Worm (Caenorhabditis elegans) whole organism, L2 larva: ENCODE measurements around the gene Y41C4A.12.

ENCODE experiments used
- egl-27 ChIP-seq: sonication (generic microtip); optimal IDR thresholded peaks from 3 replicates; lab custom pipeline; 2017; ENCODE audit warnings: missing biosample characterization, missing genetic modification reagents, missing genetic modification characterization
- nhr-10 ChIP-seq: sonication (generic microtip); optimal IDR thresholded peaks from 2 replicates; lab custom pipeline; 2017; ENCODE audit warnings: missing biosample characterization, missing genetic modification characterization
- nhr-21 ChIP-seq: fragments of 150-350 bp; optimal IDR thresholded peaks from 2 replicates; lab custom pipeline; 2014; ENCODE audit warnings: missing biosample characterization, missing genetic modification characterization
- nhr-25 ChIP-seq: fragments of 150-350 bp; sonication (generic microtip); optimal IDR thresholded peaks from 3 replicates; lab custom pipeline; 2014; ENCODE audit warnings: missing biosample characterization, missing genetic modification characterization
- snpc-4 ChIP-seq: fragments of 150-350 bp; optimal IDR thresholded peaks from 2 replicates; lab custom pipeline; 2014; ENCODE audit warnings: missing biosample characterization, missing genetic modification characterization
- ztf-4 ChIP-seq: fragments of 150-350 bp; optimal IDR thresholded peaks from 2 replicates; lab custom pipeline; 2014; ENCODE audit warnings: missing biosample characterization, missing genetic modification characterization

DNA sequence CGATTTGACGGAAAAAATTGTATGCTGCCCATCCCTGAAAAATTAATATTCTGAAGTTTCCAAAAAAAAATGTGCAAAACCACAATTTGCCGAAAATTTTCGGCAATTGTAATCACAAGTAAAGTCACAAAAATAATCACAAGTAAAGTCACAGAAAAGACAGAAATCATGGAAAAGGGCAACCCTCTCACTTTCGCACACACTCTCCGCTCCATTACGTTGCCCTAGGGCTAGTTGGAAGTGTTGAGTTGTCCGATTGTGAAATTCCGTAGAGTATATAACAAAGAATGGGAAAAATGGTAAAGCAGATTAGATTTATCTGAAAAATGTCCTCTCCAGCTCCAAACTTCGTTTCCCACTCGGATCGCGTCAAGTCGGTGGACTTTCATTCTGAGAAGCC is 5.1 kb downstream of the Y41C4A.12 start, which contains the start of gene Y41C4A.32:
- no peak for TF ChIP-seq nhr-10 (tag; lab: Kevin White, UChicago)
- TF ChIP-seq snpc-4 (tag; lab: Kevin White, UChicago), result no peak
- TF ChIP-seq nhr-21 (tag; lab: Kevin White, UChicago), result no peak
- TF ChIP-seq ztf-4 (tag; lab: Kevin White, UChicago), result no peak
- TF ChIP-seq nhr-25 (tag; lab: Kevin White, UChicago), result no peak
- no peak for TF ChIP-seq egl-27 (tag; lab: Kevin White, UChicago)
